Fruit fly (Drosophila melanogaster) Kc167 (cell line): ENCODE data around the gene CG14647.

ENCODE experiments used
- Myc ChIP-seq: fragments of >200 bp; optimal IDR thresholded peaks from 2 replicates; lab custom pipeline; 2017; ENCODE audit warnings: missing external identifiers
- Sin3A ChIP-seq: fragments of >200 bp; optimal IDR thresholded peaks from 2 replicates; lab custom pipeline; 2018; ENCODE audit warnings: missing external identifiers
- h ChIP-seq: fragments of >200 bp; optimal IDR thresholded peaks from 3 replicates; lab custom pipeline; 2018; ENCODE audit warnings: missing external identifiers
- insv ChIP-seq: fragments of >200 bp; optimal IDR thresholded peaks from 3 replicates; lab custom pipeline; 2018; ENCODE audit warnings: missing external identifiers
- psq ChIP-seq: fragments of >200 bp; optimal IDR thresholded peaks from 2 replicates; lab custom pipeline; 2017; ENCODE audit warnings: missing external identifiers
- ttk ChIP-seq: sonication (Bioruptor generic); optimal IDR thresholded peaks from 2 replicates; lab custom pipeline; 2017; ENCODE audit warnings: missing external identifiers

CG14647 gene

DNA sequence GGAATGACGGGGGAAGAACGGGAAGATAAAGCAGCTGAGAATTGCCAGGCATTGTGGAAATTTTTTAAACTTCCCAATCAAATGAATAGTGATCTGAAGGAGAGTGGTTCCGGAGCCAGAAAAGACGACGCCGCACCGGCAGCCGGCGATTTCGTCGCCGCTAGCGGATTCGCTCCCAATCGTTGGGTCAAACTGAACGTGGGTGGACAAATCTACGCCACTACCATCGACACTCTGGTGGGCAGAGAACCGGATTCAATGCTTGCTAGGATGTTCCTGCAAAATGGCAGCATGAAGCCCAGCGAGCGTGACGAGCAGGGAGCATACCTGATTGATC, at the start of gene CG14647:
TSS of gene CG14647 (plus strand) at position 14 of the 337 bp plus-strand sequence.
- TF ChIP-seq Myc (lab: Kevin White, UChicago) (no peak), psq (lab: Kevin White, UChicago) (no peak), Sin3A (lab: Kevin White, UChicago) (no peak), h (no peak), ttk (lab: Kevin White, UChicago) (no peak), insv (lab: Kevin White, UChicago) (no peak)

- TF ChIP-seq ttk (lab: Kevin White, UChicago), result no peak
- no peak for TF ChIP-seq insv (lab: Kevin White, UChicago)
- no peak for TF ChIP-seq Sin3A (lab: Kevin White, UChicago)
- no peak for TF ChIP-seq Myc (lab: Kevin White, UChicago)
- no peak for TF ChIP-seq psq (lab: Kevin White, UChicago)
- TF ChIP-seq h, result no peak
Observed at dm6 chr3R:4353569-4353968, 46.7 kb upstream of the CG14647 start.

DNA sequence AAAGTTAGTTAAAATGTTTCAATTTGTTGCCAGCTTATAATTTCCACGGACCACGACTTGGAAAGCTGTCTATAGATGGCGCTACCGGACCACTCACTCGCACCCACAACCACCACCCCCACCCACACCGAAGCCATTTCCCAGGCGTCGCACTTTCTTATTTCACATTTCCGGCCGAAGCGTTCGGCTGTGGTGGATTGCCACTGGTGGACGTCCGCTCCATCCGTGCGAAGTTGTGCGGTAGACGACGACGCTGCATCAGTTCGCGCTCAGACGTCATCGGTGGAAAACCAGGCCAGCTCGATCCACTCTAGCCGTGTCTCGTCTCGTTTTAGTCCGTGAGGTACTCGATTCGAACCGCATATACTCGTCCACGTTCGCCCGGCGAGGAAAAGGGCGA, 40.7 kb upstream of the CG14647 start, which contains the start of gene CG1090:
TSS of gene CG1090 (plus strand) at position 259 of the 400 bp plus-strand sequence.
- TF ChIP-seq insv (lab: Kevin White, UChicago) (no peak), Sin3A (lab: Kevin White, UChicago) (no peak), h (no peak), ttk (lab: Kevin White, UChicago) (no peak), psq (lab: Kevin White, UChicago) (no peak)

DNA sequence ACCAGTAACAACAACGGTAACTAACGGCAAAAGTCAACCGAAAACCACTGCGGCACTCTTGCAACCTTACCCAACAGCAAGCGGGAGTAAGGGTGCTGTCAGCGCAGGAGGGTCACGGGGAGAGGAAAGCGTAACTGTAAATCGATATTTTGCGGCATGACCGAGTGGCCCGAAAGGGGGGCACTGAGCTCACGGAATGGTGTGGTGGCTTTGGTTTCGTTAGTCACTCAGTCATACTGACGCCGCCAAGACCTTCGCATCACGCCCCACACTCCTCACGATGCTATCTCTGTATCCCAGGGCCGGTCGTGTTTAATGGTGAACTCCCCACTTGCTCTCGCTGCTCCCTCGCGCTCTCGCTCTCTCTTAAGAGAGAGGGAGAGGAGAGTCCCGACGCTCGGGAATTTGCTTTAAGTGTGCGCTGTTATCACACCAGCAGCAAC, 39.6 kb upstream of the CG14647 start:
- TF ChIP-seq Myc (lab: Kevin White, UChicago), result no peak
- TF ChIP-seq psq (lab: Kevin White, UChicago), result no peak
- no peak for TF ChIP-seq ttk (lab: Kevin White, UChicago)
- no peak for TF ChIP-seq h
- no peak for TF ChIP-seq insv (lab: Kevin White, UChicago)
- no peak for TF ChIP-seq Sin3A (lab: Kevin White, UChicago)

DNA sequence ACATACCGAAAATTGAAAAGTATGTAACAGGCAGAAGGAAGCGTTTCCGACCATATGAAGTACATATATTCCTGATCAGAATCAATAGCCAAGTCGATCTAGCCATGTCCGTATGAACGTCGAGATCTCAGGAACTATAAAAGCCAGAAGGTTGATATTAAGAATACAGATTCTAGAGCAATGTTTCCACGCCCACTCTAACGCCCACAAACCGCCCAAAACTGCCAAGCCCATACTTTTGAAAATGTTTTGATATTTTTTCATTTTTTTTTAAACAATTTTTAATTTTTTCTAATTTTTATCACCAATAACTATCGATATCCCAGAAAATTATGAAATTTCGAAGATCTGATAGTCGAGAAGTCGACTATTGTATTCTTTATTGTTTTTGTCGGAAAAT, 38.3 kb upstream of the CG14647 start:
- TF ChIP-seq ttk (lab: Kevin White, UChicago), result no peak
- no peak for TF ChIP-seq insv (lab: Kevin White, UChicago)
- no peak for TF ChIP-seq psq (lab: Kevin White, UChicago)
- no peak for TF ChIP-seq Myc (lab: Kevin White, UChicago)
- TF ChIP-seq h, result no peak
- no peak for TF ChIP-seq Sin3A (lab: Kevin White, UChicago)

dm6 chr3R:4378363-4379354, 21.7 kb upstream of the CG14647 start, which contains the start of gene Sfxn1-3:
TSS of gene Sfxn1-3 (plus strand) at chr3R:4378600.
- TF ChIP-seq Myc (lab: Kevin White, UChicago), result no peak
- no peak for TF ChIP-seq Sin3A (lab: Kevin White, UChicago)

dm6 chr3R:4381079-4381919, 19.0 kb upstream of the CG14647 start, which contains the start of gene Cont:
TSS of gene Cont (plus strand) at chr3R:4381306.
- TF ChIP-seq psq (lab: Kevin White, UChicago), result no peak
- no peak for TF ChIP-seq ttk (lab: Kevin White, UChicago)
- no peak for TF ChIP-seq insv (lab: Kevin White, UChicago)
- no peak for TF ChIP-seq Myc (lab: Kevin White, UChicago)
- no peak for TF ChIP-seq Sin3A (lab: Kevin White, UChicago)
- no peak for TF ChIP-seq h

DNA sequence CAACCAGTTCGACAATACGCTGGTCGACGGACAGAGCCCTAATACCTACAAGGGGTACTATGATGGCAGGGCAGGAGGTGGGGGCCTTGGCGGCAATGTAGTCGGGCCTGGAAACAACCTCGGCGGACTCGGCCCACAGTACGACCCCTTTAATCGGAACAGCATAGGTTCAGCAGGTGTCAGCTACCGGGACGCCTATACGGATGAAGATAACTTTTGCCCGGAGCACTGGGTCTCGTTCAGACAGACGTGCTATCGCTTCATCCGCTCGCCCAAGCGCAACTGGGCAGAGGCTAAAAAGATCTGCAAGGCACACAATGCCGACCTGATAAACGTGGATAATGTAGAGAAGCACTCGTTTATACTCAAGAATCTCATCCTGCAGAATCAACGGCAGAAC, 18.1 kb upstream of the CG14647 start:
- TF ChIP-seq h, result no peak
- TF ChIP-seq Sin3A (lab: Kevin White, UChicago), result no peak
- no peak for TF ChIP-seq insv (lab: Kevin White, UChicago)
- TF ChIP-seq ttk (lab: Kevin White, UChicago), result no peak
- TF ChIP-seq psq (lab: Kevin White, UChicago), result no peak
- TF ChIP-seq Myc (lab: Kevin White, UChicago), result no peak

DNA sequence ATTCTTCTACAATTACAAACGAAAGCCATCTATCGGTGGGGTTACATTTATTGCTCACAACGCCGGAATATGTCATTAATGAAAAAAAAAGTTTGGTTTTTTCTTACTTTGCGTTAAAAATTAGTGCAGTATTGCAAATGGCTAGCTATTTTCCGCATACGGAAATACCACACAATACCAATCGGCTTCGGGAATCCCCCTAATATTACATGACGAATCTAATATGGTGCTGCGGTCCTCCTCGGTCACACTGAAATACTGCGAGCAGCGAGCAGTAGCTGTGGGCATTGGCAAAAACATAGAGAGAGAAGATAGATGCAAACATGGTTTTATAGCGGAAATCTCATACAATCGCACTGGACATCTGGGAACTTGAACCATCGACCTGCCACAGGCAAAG, 12.8 kb upstream of the CG14647 start, which contains the start of gene tub:
TSS of gene tub (plus strand) at position 253 of the 400 bp plus-strand sequence.
- TF ChIP-seq ttk (lab: Kevin White, UChicago), result no peak
- TF ChIP-seq h, result no peak

dm6 chr3R:4390133-4390532, 10.2 kb upstream of the CG14647 start, which contains the start of gene CG14646:
TSS of gene CG14646 (plus strand) at chr3R:4390366.
- TF ChIP-seq psq (lab: Kevin White, UChicago), result no peak
- TF ChIP-seq insv (lab: Kevin White, UChicago), result no peak
- no peak for TF ChIP-seq h
- no peak for TF ChIP-seq ttk (lab: Kevin White, UChicago)
- no peak for TF ChIP-seq Myc (lab: Kevin White, UChicago)
- no peak for TF ChIP-seq Sin3A (lab: Kevin White, UChicago)

- TF ChIP-seq psq (lab: Kevin White, UChicago) (no peak), h (no peak), insv (lab: Kevin White, UChicago) (no peak), ttk (lab: Kevin White, UChicago) (no peak)
Observed at dm6 chr3R:4394117-4394516, 6.2 kb upstream of the CG14647 start, which contains the start of gene CG34112. TSS of gene CG34112 (minus strand) at chr3R:4394259.
